Fruit fly (Drosophila melanogaster) whole organism, embryonic: ENCODE results near the gene CG12951.
A peak's percentile ranks its signal among the peaks of the same experiment; 100 is the strongest.

Source experiments
- Aef1 ChIP-seq: fragments of 200-800 bp; sonication (Bioruptor generic); IDR thresholded peaks from 3 replicates; pipeline ENCODE4 v1.3.6; 2022; ENCODE audit warnings: missing biosample characterization, missing genetic modification characterization
- Asciz ChIP-seq: fragments of 200-800 bp; sonication (Bioruptor generic); optimal IDR thresholded peaks from 2 replicates; lab custom pipeline; 2017; ENCODE audit warnings: missing biosample characterization, mild to moderate bottlenecking, missing genetic modification characterization, missing genetic modification reagents
- Atf6 ChIP-seq: fragments of 200-800 bp; sonication (Bioruptor generic); IDR thresholded peaks from 2 replicates; pipeline ENCODE4 v1.3.6; 2022; ENCODE audit warnings: missing biosample characterization, missing genetic modification characterization
- CG11560 ChIP-seq: fragments of 200-800 bp; sonication (Bioruptor generic); IDR thresholded peaks from 3 replicates; pipeline ENCODE4 v1.3.6; 2022; ENCODE audit warnings: missing biosample characterization, missing genetic modification characterization
- CG11695 ChIP-seq: fragments of 200-800 bp; sonication (Bioruptor generic); IDR thresholded peaks from 3 replicates; pipeline ENCODE4 v1.3.6; 2022; ENCODE audit warnings: missing biosample characterization, missing genetic modification characterization
- CG12071 ChIP-seq: fragments of 200-800 bp; sonication (Bioruptor generic); optimal IDR thresholded peaks from 3 replicates; lab custom pipeline; 2018; ENCODE audit warnings: missing biosample characterization, mild to moderate bottlenecking, missing genetic modification characterization
- CG12155 ChIP-seq: fragments of 200-800 bp; sonication (Bioruptor generic); optimal IDR thresholded peaks from 3 replicates; lab custom pipeline; 2016; ENCODE audit warnings: missing biosample characterization, missing genetic modification characterization
- CG12299 ChIP-seq: fragments of 200-800 bp; sonication (Bioruptor generic); optimal IDR thresholded peaks from 2 replicates; lab custom pipeline; 2018; ENCODE audit warnings: missing biosample characterization, mild to moderate bottlenecking, missing genetic modification characterization
- CG12391 ChIP-seq: fragments of 200-800 bp; sonication (Bioruptor generic); optimal IDR thresholded peaks from 3 replicates; lab custom pipeline; 2018; ENCODE audit warnings: missing biosample characterization, mild to moderate bottlenecking, missing genetic modification characterization, moderate library complexity
- CG12659 ChIP-seq: fragments of 200-800 bp; sonication (Bioruptor generic); optimal IDR thresholded peaks from 3 replicates; lab custom pipeline; 2017; ENCODE audit warnings: mild to moderate bottlenecking, missing biosample characterization, missing genetic modification reagents, missing genetic modification characterization
- CG13296 ChIP-seq: fragments of 200-800 bp; sonication (Bioruptor generic); optimal IDR thresholded peaks from 3 replicates; lab custom pipeline; 2018; ENCODE audit warnings: missing biosample characterization, mild to moderate bottlenecking, missing genetic modification characterization
- CG13894 ChIP-seq: fragments of 200-800 bp; sonication (Bioruptor generic); optimal IDR thresholded peaks from 3 replicates; lab custom pipeline; 2018; ENCODE audit warnings: missing biosample characterization, mild to moderate bottlenecking, missing genetic modification characterization, moderate library complexity
- CG15269 ChIP-seq: fragments of 200-800 bp; sonication (Bioruptor generic); optimal IDR thresholded peaks from 2 replicates; lab custom pipeline; 2018; ENCODE audit warnings: missing biosample characterization, mild to moderate bottlenecking, missing genetic modification characterization, moderate library complexity
- CG17912 ChIP-seq: fragments of 200-800 bp; sonication (Bioruptor generic); optimal IDR thresholded peaks from 2 replicates; lab custom pipeline; 2018; ENCODE audit warnings: missing biosample characterization, mild to moderate bottlenecking, missing genetic modification characterization
- CG18619 ChIP-seq: fragments of 200-800 bp; sonication (Bioruptor generic); optimal IDR thresholded peaks from 3 replicates; lab custom pipeline; 2017; ENCODE audit warnings: missing biosample characterization, mild to moderate bottlenecking, missing genetic modification characterization
- CG32532 ChIP-seq: fragments of 200-800 bp; sonication (Bioruptor generic); IDR thresholded peaks from 2 replicates; pipeline ENCODE4 v1.3.6; 2022; ENCODE audit warnings: missing biosample characterization, missing genetic modification characterization
- CG34376 ChIP-seq: fragments of 200-800 bp; sonication (Bioruptor generic); optimal IDR thresholded peaks from 2 replicates; lab custom pipeline; 2018; ENCODE audit warnings: missing biosample characterization, mild to moderate bottlenecking, missing genetic modification characterization
- CG34422 ChIP-seq: fragments of 200-800 bp; sonication (Bioruptor generic); IDR thresholded peaks from 3 replicates; pipeline ENCODE4 v1.3.6; 2022; ENCODE audit warnings: missing biosample characterization, missing genetic modification characterization
- CG3847 ChIP-seq: fragments of 200-800 bp; sonication (Bioruptor generic); IDR thresholded peaks from 2 replicates; pipeline ENCODE4 v1.3.6; 2022; ENCODE audit warnings: missing biosample characterization, missing genetic modification characterization
- CG4404 ChIP-seq: fragments of 200-800 bp; sonication (Bioruptor generic); IDR thresholded peaks from 2 replicates; pipeline ENCODE4 v1.3.6; 2022; ENCODE audit warnings: missing biosample characterization, missing genetic modification characterization
- CG6654 ChIP-seq: fragments of 200-800 bp; sonication (Bioruptor generic); optimal IDR thresholded peaks from 2 replicates; lab custom pipeline; 2017; ENCODE audit warnings: missing biosample characterization, mild to moderate bottlenecking, missing genetic modification characterization
- CG7928 ChIP-seq: fragments of 200-800 bp; sonication (Bioruptor generic); optimal IDR thresholded peaks from 2 replicates; lab custom pipeline; 2017; ENCODE audit warnings: missing biosample characterization, mild to moderate bottlenecking, missing genetic modification characterization
- CG8290 ChIP-seq, 3 experiments: fragments of 200-800 bp; sonication (Bioruptor generic); optimal IDR thresholded peaks; 2 replicates each; lab custom pipeline; 2016 to 2019; ENCODE audit warnings: missing biosample characterization in 3 of 3, missing genetic modification characterization in 3 of 3, mild to moderate bottlenecking in 2 of 3, moderate library complexity in 1 of 3
- CG8765 ChIP-seq: fragments of 200-800 bp; sonication (Bioruptor generic); IDR thresholded peaks from 2 replicates; pipeline ENCODE4 v1.3.6; 2022; ENCODE audit warnings: missing biosample characterization, missing genetic modification characterization
- CG8924 ChIP-seq: fragments of 200-800 bp; optimal IDR thresholded peaks from 3 replicates; lab custom pipeline; 2019; ENCODE audit warnings: missing biosample characterization, mild to moderate bottlenecking, missing genetic modification characterization, moderate library complexity
- CG9797 ChIP-seq: fragments of 200-800 bp; sonication (Bioruptor generic); optimal IDR thresholded peaks from 3 replicates; lab custom pipeline; 2018; ENCODE audit warnings: missing biosample characterization, mild to moderate bottlenecking, missing genetic modification characterization
- D ChIP-seq, 2 experiments: fragments of 200-800 bp in 1 of 2; fragments of >200 bp in 1 of 2; sonication (Bioruptor generic) in 1 of 2; optimal IDR thresholded peaks; 2 replicates in 1 of 2; 3 replicates in 1 of 2; lab custom pipeline; 2017; ENCODE audit warnings: mild to moderate bottlenecking in 1 of 2, missing biosample characterization in 1 of 2, missing genetic modification characterization in 1 of 2, missing genetic modification reagents in 1 of 2
- Dfd ChIP-seq, 2 experiments: fragments of >200 bp; optimal IDR thresholded peaks; 2 replicates each; lab custom pipeline; 2017; ENCODE audit warnings: missing biosample characterization in 2 of 2, missing genetic modification characterization in 2 of 2
- Dll ChIP-seq: fragments of 200-800 bp; sonication (Bioruptor generic); IDR thresholded peaks from 4 replicates; pipeline ENCODE4 v1.3.6; 2022; ENCODE audit warnings: missing biosample characterization, missing genetic modification characterization; ENCODE audit not compliant: partially characterized antibody
- Ets65A ChIP-seq: fragments of 200-800 bp; sonication (Bioruptor generic); peaks from one replicate; lab custom pipeline; 2016; ENCODE audit warnings: missing biosample characterization, missing genetic modification characterization
- HLH3B ChIP-seq: fragments of 200-800 bp; sonication (Bioruptor generic); IDR thresholded peaks from 2 replicates; pipeline ENCODE4 v1.3.6; 2022; ENCODE audit warnings: missing biosample characterization, missing genetic modification characterization
- NFAT ChIP-seq: fragments of 200-800 bp; sonication (Bioruptor generic); IDR thresholded peaks from 2 replicates; pipeline ENCODE4 v1.3.6; 2022; ENCODE audit warnings: missing biosample characterization, missing genetic modification characterization
- Sox100B ChIP-seq: fragments of 200-800 bp; sonication (Bioruptor generic); optimal IDR thresholded peaks from 3 replicates; lab custom pipeline; 2018; ENCODE audit warnings: missing biosample characterization, mild to moderate bottlenecking, missing genetic modification characterization
- bowl ChIP-seq: fragments of 200-800 bp; sonication (Bioruptor generic); IDR thresholded peaks from 2 replicates; pipeline ENCODE4 v1.3.6; 2022; ENCODE audit warnings: missing biosample characterization, missing genetic modification characterization
- emc ChIP-seq: fragments of 200-800 bp; sonication (Bioruptor generic); optimal IDR thresholded peaks from 2 replicates; lab custom pipeline; 2016; ENCODE audit warnings: missing biosample characterization, missing genetic modification characterization
- ewg ChIP-seq: fragments of 200-800 bp; sonication (Bioruptor generic); optimal IDR thresholded peaks from 3 replicates; lab custom pipeline; 2017; ENCODE audit warnings: mild to moderate bottlenecking, missing biosample characterization, missing genetic modification reagents, missing genetic modification characterization
- fru ChIP-seq: fragments of >200 bp; optimal IDR thresholded peaks from 2 replicates; lab custom pipeline; 2017
- gcm ChIP-seq: fragments of 200-800 bp; sonication (Bioruptor generic); optimal IDR thresholded peaks from 2 replicates; lab custom pipeline; 2019; ENCODE audit warnings: missing biosample characterization, mild to moderate bottlenecking, missing genetic modification characterization, moderate library complexity
- gcm2 ChIP-seq: fragments of 200-800 bp; sonication (Bioruptor generic); optimal IDR thresholded peaks from 2 replicates; lab custom pipeline; 2016; ENCODE audit warnings: missing biosample characterization, missing genetic modification characterization
- grn ChIP-seq: fragments of 200-800 bp; sonication (Bioruptor generic); optimal IDR thresholded peaks from 3 replicates; lab custom pipeline; 2017; ENCODE audit warnings: missing biosample characterization, missing genetic modification characterization
- hth ChIP-seq: fragments of >200 bp; optimal IDR thresholded peaks from 2 replicates; lab custom pipeline; 2017; ENCODE audit warnings: inconsistent platforms
- kni ChIP-seq: fragments of 200-800 bp; sonication (Bioruptor generic); optimal IDR thresholded peaks from 3 replicates; lab custom pipeline; 2017; ENCODE audit warnings: mild to moderate bottlenecking, missing biosample characterization, missing genetic modification reagents, missing genetic modification characterization
- nau ChIP-seq: fragments of 200-800 bp; sonication (Bioruptor generic); optimal IDR thresholded peaks from 3 replicates; lab custom pipeline; 2017; ENCODE audit warnings: missing biosample characterization, mild to moderate bottlenecking, missing genetic modification characterization, missing genetic modification reagents
- oc ChIP-seq: fragments of 200-800 bp; sonication (Bioruptor generic); optimal IDR thresholded peaks from 2 replicates; lab custom pipeline; 2018; ENCODE audit warnings: missing biosample characterization, mild to moderate bottlenecking, missing genetic modification characterization, moderate library complexity
- peb ChIP-seq: fragments of 200-800 bp; sonication (Bioruptor generic); IDR thresholded peaks from 2 replicates; pipeline ENCODE4 v1.3.6; 2022; ENCODE audit warnings: missing biosample characterization, missing genetic modification characterization
- pzg ChIP-seq: fragments of 200-800 bp; sonication (Bioruptor generic); optimal IDR thresholded peaks from 3 replicates; lab custom pipeline; 2018; ENCODE audit warnings: missing biosample characterization, mild to moderate bottlenecking, missing genetic modification characterization, moderate library complexity
- row ChIP-seq: fragments of 200-800 bp; sonication (Bioruptor generic); IDR thresholded peaks from 3 replicates; pipeline ENCODE4 v1.3.6; 2022; ENCODE audit warnings: missing biosample characterization, missing genetic modification characterization
- shn ChIP-seq: fragments of 200-800 bp; sonication (Bioruptor generic); optimal IDR thresholded peaks from 3 replicates; lab custom pipeline; 2016; ENCODE audit warnings: missing biosample characterization, missing genetic modification characterization
- slbo ChIP-seq: fragments of 200-800 bp; sonication (Bioruptor generic); IDR thresholded peaks from 2 replicates; pipeline ENCODE4 v1.3.6; 2022; ENCODE audit warnings: missing biosample characterization, missing genetic modification characterization
- unc-4 ChIP-seq: fragments of 200-800 bp; sonication (Bioruptor generic); IDR thresholded peaks from 2 replicates; pipeline ENCODE4 v1.3.6; 2022; ENCODE audit warnings: missing biosample characterization, missing genetic modification characterization; ENCODE audit not compliant: partially characterized antibody
- wdn ChIP-seq: fragments of 200-800 bp; sonication (Bioruptor generic); IDR thresholded peaks from 2 replicates; pipeline ENCODE4 v1.3.6; 2022; ENCODE audit warnings: missing biosample characterization, missing genetic modification characterization

The CG12951 gene

dm6 chr3R:9370413-9370812, 40.3 kb upstream of the CG12951 start (continued):
- TF ChIP-seq Dfd (GFP tag; optimal IDR thresholded peaks at IDR 0.05; lab: Kevin White, UChicago) (no peak), CG12659 (peak; percentile 46), CG18619 (GFP tag; lab: Kevin White, UChicago) (peak; percentile 6), CG8290 (GFP tag; optimal IDR thresholded peaks at IDR 0.05; lab: Kevin White, UChicago) (no peak), CG8290 (tag; optimal IDR thresholded peaks at IDR 0.05; lab: Kevin White, UChicago) (no peak), ewg (GFP tag; lab: Kevin White, UChicago) (no peak), Sox100B (GFP tag; lab: Kevin White, UChicago) (peak; percentile 27), CG12299 (tag; lab: Kevin White, UChicago) (no peak), HLH3B (peak; percentile 45), gcm (GFP tag; lab: Kevin White, UChicago) (no peak), CG9797 (no peak), CG11560 (tag; lab: Robert Waterston, UW) (no peak), Asciz (peak; percentile 30), bowl (no peak), CG12155 (GFP tag; lab: Kevin White, UChicago) (peak; percentile 41), CG8924 (tag; lab: Kevin White, UChicago) (peak; percentile 67), wdn (no peak), CG4404 (GFP tag; lab: Robert Waterston, UW) (peak; percentile 37; the same call in 1 of the 2 replicates), slbo (GFP tag; lab: Robert Waterston, UW) (peak; percentile 67), CG3847 (GFP tag; lab: Robert Waterston, UW) (no peak; the same call in 1 of the 2 replicates), pzg (GFP tag; lab: Kevin White, UChicago) (no peak), CG34422 (GFP tag; lab: Robert Waterston, UW) (0 out of 3 replicates have a peak, but pooled peaks have one; percentile 44), CG8765 (GFP tag; lab: Robert Waterston, UW) (no peak), CG34376 (GFP tag; lab: Kevin White, UChicago) (no peak), row (GFP tag; lab: Robert Waterston, UW) (peak; percentile 85), grn (GFP tag; lab: Kevin White, UChicago) (no peak), NFAT (GFP tag; lab: Robert Waterston, UW) (peak; percentile 38; the same call in 1 of the 2 replicates), CG12071 (peak; percentile 19), Ets65A (no peak), CG13296 (GFP tag; lab: Kevin White, UChicago) (peak; percentile 72), Atf6 (GFP tag; lab: Robert Waterston, UW) (peak; percentile 82), Dll (no peak), nau (no peak), CG12391 (peak; percentile 58), kni (GFP tag; lab: Kevin White, UChicago) (no peak), hth (lab: Kevin White, UChicago) (no peak), emc (GFP tag; lab: Kevin White, UChicago) (no peak), unc-4 (GFP tag; lab: Robert Waterston, UW) (no peak), CG11695 (GFP tag; lab: Robert Waterston, UW) (peak; percentile 58; the same call in 1 of the 3 replicates), fru (lab: Kevin White, UChicago) (no peak), gcm2 (GFP tag; lab: Kevin White, UChicago) (peak; percentile 31), CG13894 (tag; lab: Kevin White, UChicago) (no peak), shn (GFP tag; lab: Kevin White, UChicago) (no peak), CG7928 (GFP tag; lab: Kevin White, UChicago) (no peak), oc (tag; lab: Kevin White, UChicago) (no peak), CG32532 (GFP tag; lab: Robert Waterston, UW) (peak; percentile 73), CG6654 (GFP tag; lab: Kevin White, UChicago) (no peak), CG15269 (tag; lab: Kevin White, UChicago) (peak; percentile 81), CG17912 (GFP tag; lab: Kevin White, UChicago) (no peak), D (optimal IDR thresholded peaks at IDR 0.05; lab: Kevin White, UChicago) (no peak), D (GFP tag; optimal IDR thresholded peaks at IDR 0.05; lab: Kevin White, UChicago) (no peak), Aef1 (GFP tag; lab: Robert Waterston, UW) (peak; percentile 59; the same call in 2 of the 3 replicates), peb (no peak)
